Fruit fly (Drosophila melanogaster): ENCODE results near the gene CG7290.

CG7290 gene

DNA sequence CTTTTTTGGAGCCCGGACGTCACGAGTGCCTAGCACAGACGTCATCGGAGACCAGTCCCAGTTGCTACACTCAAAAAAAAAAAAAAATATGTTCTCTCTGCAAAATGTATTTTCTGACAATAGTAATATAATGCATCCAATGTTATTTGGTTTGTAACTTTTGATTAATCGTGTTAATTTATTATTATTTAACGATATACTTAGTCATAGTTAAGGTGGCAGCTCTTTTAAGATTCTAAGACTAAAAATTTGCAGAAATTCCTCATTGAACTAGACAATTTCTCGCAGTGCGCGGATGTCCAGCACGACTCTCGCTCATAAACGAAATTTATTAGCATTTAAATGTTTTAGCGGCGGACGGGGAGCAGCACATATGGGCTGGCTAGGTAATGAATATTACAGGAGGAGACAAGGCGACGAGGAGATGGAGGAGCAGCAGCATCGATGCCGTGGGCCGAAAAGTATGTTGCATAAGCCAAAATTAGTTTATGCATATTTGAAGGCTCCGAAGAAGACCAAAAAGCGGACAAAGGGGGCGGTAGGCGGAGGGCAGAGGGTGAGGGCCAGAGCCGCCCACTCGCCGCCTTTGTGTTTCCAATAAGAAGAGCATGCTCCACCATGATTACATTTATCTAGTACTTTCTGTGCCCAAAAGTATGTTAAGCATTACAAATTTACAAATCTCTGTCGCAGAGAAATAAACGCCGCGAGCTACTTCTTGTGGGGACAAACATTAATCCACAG is 22.3 kb downstream of the CG7290 start (continued):
- peak; percentile 57 for TF ChIP-seq grau (tag; optimal IDR thresholded peaks at IDR 0.05)
- TF ChIP-seq cg (GFP tag; optimal IDR thresholded peaks at IDR 0.05): no peak
- TF ChIP-seq wdn (GFP tag; IDR thresholded peaks at IDR 0.05): 0 out of 2 replicates have a peak, but pooled peaks have one; percentile 8
- TF ChIP-seq CG7556 (GFP tag; optimal IDR thresholded peaks at IDR 0.05): peak; percentile 67
- TF ChIP-seq ftz-f1 (GFP tag; optimal IDR thresholded peaks at IDR 0.05): no peak
- TF ChIP-seq CG7786 (GFP tag; optimal IDR thresholded peaks at IDR 0.05): peak; percentile 30
- TF ChIP-seq Hr51 (GFP tag; optimal IDR thresholded peaks at IDR 0.05): peak; percentile 25 to 64
- peak; percentile 32 for TF ChIP-seq CG6813 (GFP tag; optimal IDR thresholded peaks at IDR 0.05)
- peak; percentile 68 for TF ChIP-seq CG18599 (GFP tag; optimal IDR thresholded peaks at IDR 0.05)
- no peak for TF ChIP-seq slp2 (GFP tag; optimal IDR thresholded peaks at IDR 0.05)
- no peak for TF ChIP-seq D (optimal IDR thresholded peaks at IDR 0.05)
- peak; percentile 8 for TF ChIP-seq D (GFP tag; optimal IDR thresholded peaks at IDR 0.05)
- TF ChIP-seq NK7.1 (GFP tag; optimal IDR thresholded peaks at IDR 0.05): no peak
- peak; percentile 43; the same call in 2 of the 3 replicates for TF ChIP-seq Aef1 (GFP tag; IDR thresholded peaks at IDR 0.05)
- TF ChIP-seq CG18262 (tag; optimal IDR thresholded peaks at IDR 0.05): peak; percentile 56
- TF ChIP-seq az2 (GFP tag; optimal IDR thresholded peaks at IDR 0.05): peak; percentile 22
- TF ChIP-seq dpn (GFP tag; optimal IDR thresholded peaks at IDR 0.05): peak in 1 of 2 experiments; percentile 17
- no peak for TF ChIP-seq MTF-1 (GFP tag; optimal IDR thresholded peaks at IDR 0.05; ENCODE audit: borderline replicate concordance)
- TF ChIP-seq CG17361 (GFP tag; IDR thresholded peaks at IDR 0.05): peak; percentile 61; the same call in 2 of the 3 replicates
- peak; percentile 34 for TF ChIP-seq CG1602 (GFP tag; optimal IDR thresholded peaks at IDR 0.05)
- TF ChIP-seq C15 (GFP tag; IDR thresholded peaks at IDR 0.05): no peak
- TF ChIP-seq CG4404 (GFP tag; IDR thresholded peaks at IDR 0.05): peak; percentile 29; the same call in 1 of the 2 replicates
- peak in 1 of 2 experiments; percentile 49 for TF ChIP-seq bsh (GFP tag; optimal IDR thresholded peaks at IDR 0.05)
- no peak for TF ChIP-seq CG17568 (GFP tag; optimal IDR thresholded peaks at IDR 0.05)
- TF ChIP-seq so (GFP tag; IDR thresholded peaks at IDR 0.05): 0 out of 3 replicates have a peak, but pooled peaks have one; percentile 18
- TF ChIP-seq unpg (GFP tag; optimal IDR thresholded peaks at IDR 0.05): peak; percentile 53
- TF ChIP-seq CG9727 (GFP tag; optimal IDR thresholded peaks at IDR 0.05): peak; percentile 63
- peak; percentile 34; the same call in 1 of the 2 replicates for TF ChIP-seq vvl (GFP tag; IDR thresholded peaks at IDR 0.05)
- peak; percentile 39 to 45 for TF ChIP-seq chif (GFP tag; optimal IDR thresholded peaks at IDR 0.05)
- TF ChIP-seq phol (tag; optimal IDR thresholded peaks at IDR 0.05): peak; percentile 60
- peak; percentile 60 for TF ChIP-seq CG4424 (GFP tag; optimal IDR thresholded peaks at IDR 0.05)
- TF ChIP-seq CG31224 (GFP tag; IDR thresholded peaks at IDR 0.05): 0 out of 2 replicates have a peak, but pooled peaks have one; percentile 5
- peak; percentile 64 for TF ChIP-seq CG31441 (GFP tag; IDR thresholded peaks at IDR 0.05)
- TF ChIP-seq CG17829 (tag; optimal IDR thresholded peaks at IDR 0.05): peak; percentile 18
- TF ChIP-seq NC2β (GFP tag; optimal IDR thresholded peaks at IDR 0.05): peak; percentile 11
- peak; percentile 25; the same call in 1 of the 2 replicates for TF ChIP-seq sisA (GFP tag; IDR thresholded peaks at IDR 0.05)
- TF ChIP-seq abd-A (tag; optimal IDR thresholded peaks at IDR 0.05): no peak
- TF ChIP-seq gro (GFP tag; optimal IDR thresholded peaks at IDR 0.05): no peak
- no peak for TF ChIP-seq CG13624 (GFP tag; optimal IDR thresholded peaks at IDR 0.05)
- TF ChIP-seq Mrtf (GFP tag; IDR thresholded peaks at IDR 0.05): 0 out of 3 replicates have a peak, but pooled peaks have one; percentile 9
- TF ChIP-seq ssp (GFP tag; IDR thresholded peaks at IDR 0.05): peak; percentile 10; the same call in 1 of the 2 replicates
- TF ChIP-seq Abd-B (GFP tag; optimal IDR thresholded peaks at IDR 0.05): peak; percentile 39
- no peak for TF ChIP-seq CG4360 (GFP tag; IDR thresholded peaks at IDR 0.05)
- TF ChIP-seq H2.0 (GFP tag; IDR thresholded peaks at IDR 0.05): peak; percentile 35; the same call in 1 of the 2 replicates
- TF ChIP-seq fu2 (GFP tag; optimal IDR thresholded peaks at IDR 0.05): peak; percentile 2
- TF ChIP-seq eve (GFP tag; optimal IDR thresholded peaks at IDR 0.05): peak in 1 of 2 experiments; percentile 60
- peak in 2 of 3 experiments; percentile 23 to 49 for TF ChIP-seq lola (GFP tag; optimal IDR thresholded peaks at IDR 0.05)
- peak; percentile 48 for TF ChIP-seq CG17385 (GFP tag; optimal IDR thresholded peaks at IDR 0.05)

Measured in whole organism, embryonic.